Worm (Caenorhabditis elegans): ENCODE data around the gene F25B5.6.

- TF ChIP-seq lin-13 (GFP tag; optimal IDR thresholded peaks at IDR 0.05) (no peak), swsn-7 (tag; optimal IDR thresholded peaks at IDR 0.05) (no peak), snpc-4 (tag; optimal IDR thresholded peaks at IDR 0.05) (no peak), fkh-10 (GFP tag; optimal IDR thresholded peaks at IDR 0.05) (no peak), ztf-4 (tag; optimal IDR thresholded peaks at IDR 0.05) (no peak), efl-3 (GFP tag; optimal IDR thresholded peaks at IDR 0.05) (no peak), mdl-1 (tag; optimal IDR thresholded peaks at IDR 0.05) (no peak), unc-62 (GFP tag; optimal IDR thresholded peaks at IDR 0.05) (no peak), aly-2 (tag; optimal IDR thresholded peaks at IDR 0.05) (no peak), grh-1 (GFP tag; IDR thresholded peaks at IDR 0.05) (no peak), ceh-90 (tag; optimal IDR thresholded peaks at IDR 0.05) (no peak), efl-1 (optimal IDR thresholded peaks at IDR 0.05) (peak in 1 of 2 experiments; percentile 3), efl-1 (GFP tag; optimal IDR thresholded peaks at IDR 0.05 in 1 of 2) (no peak), skn-1 (tag; optimal IDR thresholded peaks at IDR 0.05) (no peak)
These were observed 17.0 kb downstream of the F25B5.6 start, which contains the start of gene EGAP1.5 for ce11 chrIII:5931433-5931994.
